Fruit fly (Drosophila melanogaster) whole organism, embryonic: ENCODE results near the gene aqz.

ENCODE experiments used
- CG10321 ChIP-seq: fragments of 200-800 bp; sonication (Bioruptor generic); IDR thresholded peaks from 2 replicates; pipeline ENCODE4 v1.3.6; 2022; ENCODE audit warnings: missing biosample characterization, missing genetic modification characterization
- CG10366 ChIP-seq: fragments of 200-800 bp; sonication (Bioruptor generic); IDR thresholded peaks from 2 replicates; pipeline ENCODE4 v1.3.6; 2022; ENCODE audit warnings: missing biosample characterization, missing genetic modification characterization
- CG10654 ChIP-seq: fragments of 200-800 bp; sonication (Bioruptor generic); optimal IDR thresholded peaks from 2 replicates; lab custom pipeline; 2016; ENCODE audit warnings: missing biosample characterization, missing genetic modification characterization
- CG10979 ChIP-seq: fragments of 200-800 bp; sonication (Bioruptor generic); optimal IDR thresholded peaks from 2 replicates; lab custom pipeline; 2018; ENCODE audit warnings: missing biosample characterization, mild to moderate bottlenecking, missing genetic modification characterization, moderate library complexity
- CG12942 ChIP-seq: fragments of 200-800 bp; sonication (Bioruptor generic); optimal IDR thresholded peaks from 3 replicates; lab custom pipeline; 2016; ENCODE audit warnings: missing biosample characterization, missing genetic modification characterization
- CG13424 ChIP-seq: fragments of 200-800 bp; sonication (Bioruptor generic); optimal IDR thresholded peaks from 2 replicates; lab custom pipeline; 2019; ENCODE audit warnings: missing biosample characterization, mild to moderate bottlenecking, missing genetic modification characterization, moderate library complexity
- CG14441 ChIP-seq: fragments of 200-800 bp; sonication (Bioruptor generic); IDR thresholded peaks from 2 replicates; pipeline ENCODE4 v1.3.6; 2022; ENCODE audit warnings: missing biosample characterization, missing genetic modification characterization
- CG14667 ChIP-seq: fragments of 200-800 bp; sonication (Bioruptor generic); IDR thresholded peaks from 2 replicates; pipeline ENCODE4 v1.3.6; 2022; ENCODE audit warnings: missing biosample characterization, missing genetic modification characterization
- CG15514 ChIP-seq: fragments of 200-800 bp; sonication (Bioruptor generic); optimal IDR thresholded peaks from 3 replicates; lab custom pipeline; 2017; ENCODE audit warnings: missing biosample characterization, missing genetic modification characterization, mild to moderate bottlenecking, moderate library complexity, missing genetic modification reagents
- CG17186 ChIP-seq: fragments of 200-800 bp; sonication (Bioruptor generic); optimal IDR thresholded peaks from 3 replicates; lab custom pipeline; 2017; ENCODE audit warnings: missing biosample characterization, missing genetic modification reagents, missing genetic modification characterization
- CG17328 ChIP-seq: fragments of 200-800 bp; sonication (Bioruptor generic); IDR thresholded peaks from 2 replicates; pipeline ENCODE4 v1.3.6; 2022; ENCODE audit warnings: missing biosample characterization, missing genetic modification characterization
- CG2678 ChIP-seq: fragments of 200-800 bp; sonication (Bioruptor generic); optimal IDR thresholded peaks from 3 replicates; lab custom pipeline; 2019; ENCODE audit warnings: missing biosample characterization, mild to moderate bottlenecking, missing genetic modification characterization, moderate library complexity
- CG3847 ChIP-seq: fragments of 200-800 bp; sonication (Bioruptor generic); IDR thresholded peaks from 2 replicates; pipeline ENCODE4 v1.3.6; 2022; ENCODE audit warnings: missing biosample characterization, missing genetic modification characterization
- CG5245 ChIP-seq: fragments of 200-800 bp; sonication (Bioruptor generic); optimal IDR thresholded peaks from 3 replicates; lab custom pipeline; 2016; ENCODE audit warnings: missing biosample characterization, missing genetic modification characterization
- CG6272 ChIP-seq: fragments of 200-800 bp; sonication (Bioruptor generic); IDR thresholded peaks from 2 replicates; pipeline ENCODE4 v1.3.6; 2022; ENCODE audit warnings: missing biosample characterization, missing genetic modification characterization
- CG6683 ChIP-seq: fragments of 200-800 bp; sonication (Bioruptor generic); optimal IDR thresholded peaks from 2 replicates; lab custom pipeline; 2017; ENCODE audit warnings: missing biosample characterization, mild to moderate bottlenecking, missing genetic modification characterization, missing genetic modification reagents
- CG7786 ChIP-seq: fragments of 200-800 bp; sonication (Bioruptor generic); optimal IDR thresholded peaks from 2 replicates; lab custom pipeline; 2016; ENCODE audit warnings: missing biosample characterization, missing genetic modification characterization
- CG8359 ChIP-seq: fragments of 200-800 bp; sonication (Bioruptor generic); optimal IDR thresholded peaks from 2 replicates; lab custom pipeline; 2017; ENCODE audit warnings: missing biosample characterization, mild to moderate bottlenecking, missing genetic modification characterization, borderline replicate concordance
- CG8944 ChIP-seq: fragments of 200-800 bp; sonication (Bioruptor generic); optimal IDR thresholded peaks from 3 replicates; lab custom pipeline; 2016; ENCODE audit warnings: missing biosample characterization, missing genetic modification characterization
- CG9876 ChIP-seq: fragments of 200-800 bp; sonication (Bioruptor generic); optimal IDR thresholded peaks from 2 replicates; lab custom pipeline; 2016; ENCODE audit warnings: missing biosample characterization, missing genetic modification characterization
- CHES-1-like ChIP-seq: fragments of 200-800 bp; sonication (Bioruptor generic); optimal IDR thresholded peaks from 2 replicates; lab custom pipeline; 2016; ENCODE audit warnings: missing biosample characterization, missing genetic modification characterization
- Dek ChIP-seq: fragments of 200-800 bp; sonication (Bioruptor generic); optimal IDR thresholded peaks from 3 replicates; lab custom pipeline; 2019; ENCODE audit warnings: missing biosample characterization, mild to moderate bottlenecking, missing genetic modification characterization, moderate library complexity
- Gug ChIP-seq: fragments of 200-800 bp; sonication (Bioruptor generic); IDR thresholded peaks from 4 replicates; pipeline ENCODE4 v1.3.6; 2022; ENCODE audit warnings: missing biosample characterization, missing genetic modification characterization
- Mad ChIP-seq: fragments of 200-800 bp; sonication (Bioruptor generic); optimal IDR thresholded peaks from 2 replicates; lab custom pipeline; 2016; ENCODE audit warnings: missing biosample characterization, missing genetic modification characterization
- Mrtf ChIP-seq: fragments of 200-800 bp; sonication (Bioruptor generic); IDR thresholded peaks from 3 replicates; pipeline ENCODE4 v1.3.6; 2022; ENCODE audit warnings: missing biosample characterization, missing genetic modification characterization
- Scr ChIP-seq: fragments of 200-800 bp; sonication (Bioruptor generic); IDR thresholded peaks from 2 replicates; pipeline ENCODE4 v1.3.6; 2022; ENCODE audit warnings: missing biosample characterization, missing genetic modification characterization; ENCODE audit not compliant: partially characterized antibody
- Sin3A ChIP-seq: fragments of >200 bp; optimal IDR thresholded peaks from 2 replicates; lab custom pipeline; 2018
- Spps ChIP-seq: fragments of 200-800 bp; sonication (Bioruptor generic); optimal IDR thresholded peaks from 2 replicates; lab custom pipeline; 2018; ENCODE audit warnings: missing biosample characterization, mild to moderate bottlenecking, missing genetic modification characterization
- disco-r ChIP-seq: fragments of 200-800 bp; sonication (Bioruptor generic); optimal IDR thresholded peaks from 2 replicates; lab custom pipeline; 2016; ENCODE audit warnings: missing biosample characterization, missing genetic modification characterization
- ftz-f1 ChIP-seq: fragments of 200-800 bp; sonication (Bioruptor generic); optimal IDR thresholded peaks from 2 replicates; lab custom pipeline; 2016; ENCODE audit warnings: missing biosample characterization, missing genetic modification characterization
- gcm ChIP-seq: fragments of 200-800 bp; sonication (Bioruptor generic); optimal IDR thresholded peaks from 2 replicates; lab custom pipeline; 2019; ENCODE audit warnings: missing biosample characterization, mild to moderate bottlenecking, missing genetic modification characterization, moderate library complexity
- h ChIP-seq: fragments of >200 bp; optimal IDR thresholded peaks from 2 replicates; lab custom pipeline; 2017
- insv ChIP-seq, 2 experiments: fragments of 200-800 bp; sonication (Bioruptor generic); optimal IDR thresholded peaks; 3 replicates each; lab custom pipeline; 2016 to 2018; ENCODE audit warnings: missing biosample characterization in 2 of 2, missing genetic modification characterization in 2 of 2
- klu ChIP-seq: fragments of 200-800 bp; sonication (Bioruptor generic); IDR thresholded peaks from 2 replicates; pipeline ENCODE4 v1.3.6; 2022; ENCODE audit warnings: missing biosample characterization, missing genetic modification characterization
- kni ChIP-seq: fragments of 200-800 bp; sonication (Bioruptor generic); optimal IDR thresholded peaks from 3 replicates; lab custom pipeline; 2017; ENCODE audit warnings: mild to moderate bottlenecking, missing biosample characterization, missing genetic modification reagents, missing genetic modification characterization
- lbe ChIP-seq: fragments of 200-800 bp; sonication (Bioruptor generic); optimal IDR thresholded peaks from 2 replicates; lab custom pipeline; 2016; ENCODE audit warnings: missing biosample characterization, mild to moderate bottlenecking, missing genetic modification characterization
- lola ChIP-seq, 3 experiments: fragments of >200 bp in 2 of 3; fragments of 200-800 bp in 1 of 3; sonication (Bioruptor generic) in 1 of 3; optimal IDR thresholded peaks; 2 replicates each; lab custom pipeline; 2017 to 2019; ENCODE audit warnings: missing biosample characterization in 3 of 3, missing genetic modification characterization in 3 of 3, mild to moderate bottlenecking in 1 of 3, moderate library complexity in 1 of 3
- maf-S ChIP-seq: fragments of 200-800 bp; sonication (Bioruptor generic); optimal IDR thresholded peaks from 2 replicates; lab custom pipeline; 2016; ENCODE audit warnings: missing biosample characterization, missing genetic modification characterization
- oc ChIP-seq: fragments of 200-800 bp; sonication (Bioruptor generic); optimal IDR thresholded peaks from 2 replicates; lab custom pipeline; 2018; ENCODE audit warnings: missing biosample characterization, mild to moderate bottlenecking, missing genetic modification characterization, moderate library complexity
- otp ChIP-seq: fragments of 200-800 bp; sonication (Bioruptor generic); IDR thresholded peaks from 3 replicates; pipeline ENCODE4, ENCODE4 v1.3.6; 2022; ENCODE audit warnings: missing biosample characterization, missing genetic modification characterization
- pb ChIP-seq: fragments of 200-800 bp; sonication (Bioruptor generic); optimal IDR thresholded peaks from 3 replicates; lab custom pipeline; 2016; ENCODE audit warnings: missing biosample characterization, missing genetic modification characterization
- peb ChIP-seq: fragments of 200-800 bp; sonication (Bioruptor generic); IDR thresholded peaks from 2 replicates; pipeline ENCODE4 v1.3.6; 2022; ENCODE audit warnings: missing biosample characterization, missing genetic modification characterization
- tna ChIP-seq: fragments of 200-800 bp; sonication (Bioruptor generic); IDR thresholded peaks from 2 replicates; pipeline ENCODE4 v1.3.6; 2022; ENCODE audit warnings: missing biosample characterization, missing genetic modification characterization; ENCODE audit not compliant: partially characterized antibody
- trem ChIP-seq: fragments of 200-800 bp; optimal IDR thresholded peaks from 3 replicates; lab custom pipeline; 2019; ENCODE audit warnings: missing biosample characterization, mild to moderate bottlenecking, missing genetic modification characterization, moderate library complexity
- trh ChIP-seq: fragments of 200-800 bp; sonication (Bioruptor generic); optimal IDR thresholded peaks from 2 replicates; lab custom pipeline; 2016; ENCODE audit warnings: missing biosample characterization, missing genetic modification characterization
- ttk ChIP-seq: fragments of 200-800 bp; sonication (Bioruptor generic); IDR thresholded peaks from 2 replicates; pipeline ENCODE4 v2.1.2; 2022; ENCODE audit warnings: missing biosample characterization, missing genetic modification characterization
- vnd ChIP-seq: fragments of 200-800 bp; sonication (Bioruptor generic); IDR thresholded peaks from 3 replicates; pipeline ENCODE4 v1.3.6; 2022; ENCODE audit warnings: missing biosample characterization, missing genetic modification characterization; ENCODE audit not compliant: partially characterized antibody
- wek ChIP-seq: fragments of 200-800 bp; sonication (Bioruptor generic); optimal IDR thresholded peaks from 3 replicates; lab custom pipeline; 2018; ENCODE audit warnings: missing biosample characterization, mild to moderate bottlenecking, missing genetic modification characterization, moderate library complexity
- zen2 ChIP-seq: fragments of 200-800 bp; sonication (Bioruptor generic); IDR thresholded peaks from 3 replicates; pipeline ENCODE4 v1.3.6; 2022; ENCODE audit warnings: missing biosample characterization, missing genetic modification characterization; ENCODE audit not compliant: partially characterized antibody
- zfh1 ChIP-seq: fragments of 200-800 bp; sonication (Bioruptor generic); IDR thresholded peaks from 3 replicates; pipeline ENCODE4 v1.3.6; 2022; ENCODE audit warnings: missing biosample characterization, missing genetic modification characterization

The aqz gene

DNA sequence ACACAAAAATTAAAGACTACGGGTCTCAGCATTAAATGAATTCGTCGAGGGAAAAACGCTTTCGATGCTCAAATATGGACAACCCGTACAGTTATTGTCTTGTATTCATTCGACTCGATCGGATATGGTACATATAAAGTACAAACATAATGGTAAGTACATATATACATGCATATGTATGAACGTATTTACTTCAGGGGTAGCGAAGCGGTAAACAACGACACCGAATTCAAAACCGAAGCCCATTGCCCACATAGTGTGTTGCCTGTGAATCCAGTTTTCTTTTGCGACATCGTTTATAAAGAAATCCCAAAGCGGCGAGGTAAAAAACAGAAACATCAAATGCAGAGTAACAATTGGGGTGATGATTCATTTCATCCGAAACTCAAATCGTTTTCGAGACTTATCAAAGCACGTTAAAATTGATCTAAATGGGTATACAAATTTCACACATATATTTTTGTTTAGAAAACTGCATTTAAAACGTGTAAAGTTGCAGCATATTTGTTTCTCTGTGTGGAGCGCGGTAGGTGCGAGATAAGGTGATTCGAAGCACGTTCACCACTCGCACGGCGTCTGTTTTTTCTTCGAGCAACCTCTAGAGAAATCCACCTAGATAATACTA is 8.0 kb downstream of the aqz start (continued):
- TF ChIP-seq wek (peak; percentile 40), CG14667 (0 out of 2 replicates have a peak, but pooled peaks have one; percentile 28), zen2 (no peak), Mad (no peak), Gug (peak; percentile 39; the same call in 2 of the 4 replicates), CG9876 (GFP tag; lab: Kevin White, UChicago) (no peak), oc (peak; percentile 70), CHES-1-like (GFP tag; lab: Kevin White, UChicago) (no peak), lbe (GFP tag; lab: Kevin White, UChicago) (peak; percentile 4), h (lab: Kevin White, UChicago) (no peak), CG2678 (peak; percentile 14), disco-r (GFP tag; lab: Kevin White, UChicago) (no peak), CG6272 (peak; percentile 53; the same call in 1 of the 2 replicates), Scr (GFP tag; lab: Robert Waterston, UW) (no peak), zfh1 (GFP tag; lab: Robert Waterston, UW) (peak; percentile 57; the same call in 2 of the 3 replicates), CG17186 (GFP tag; lab: Kevin White, UChicago) (no peak), klu (GFP tag; lab: Robert Waterston, UW) (0 out of 2 replicates have a peak, but pooled peaks have one; percentile 27), lola (GFP tag; optimal IDR thresholded peaks at IDR 0.05; lab: Kevin White, UChicago) (peak in 1 of 3 experiments; percentile 16), trem (tag; lab: Kevin White, UChicago) (no peak), CG10654 (GFP tag; lab: Kevin White, UChicago) (no peak), CG10321 (peak; percentile 44; the same call in 1 of the 2 replicates), Mrtf (GFP tag; lab: Robert Waterston, UW) (peak; percentile 33; the same call in 1 of the 3 replicates), CG10979 (tag; lab: Kevin White, UChicago) (peak; percentile 63), CG13424 (peak; percentile 16), tna (GFP tag; lab: Robert Waterston, UW) (no peak), CG8944 (GFP tag; lab: Kevin White, UChicago) (peak; percentile 31), CG14441 (peak; percentile 70), otp (GFP tag; lab: Robert Waterston, UW) (0 out of 3 replicates have a peak, but pooled peaks have one; percentile 24), insv (GFP tag; optimal IDR thresholded peaks at IDR 0.05; lab: Kevin White, UChicago) (no peak), CG17328 (GFP tag; lab: Robert Waterston, UW) (no peak), CG8359 (no peak), pb (no peak), maf-S (GFP tag; lab: Kevin White, UChicago) (peak; percentile 7), CG12942 (peak; percentile 7), CG6683 (GFP tag; lab: Kevin White, UChicago) (no peak), kni (peak; percentile 52), ttk (GFP tag; lab: Robert Waterston, UW) (peak; percentile 46; the same call in 1 of the 2 replicates), Sin3A (lab: Kevin White, UChicago) (no peak), CG7786 (GFP tag; lab: Kevin White, UChicago) (peak; percentile 36), trh (GFP tag; lab: Kevin White, UChicago) (peak; percentile 4), Spps (peak; percentile 42), CG15514 (GFP tag; lab: Kevin White, UChicago) (no peak), gcm (peak; percentile 52), vnd (GFP tag; lab: Robert Waterston, UW) (no peak), peb (GFP tag; lab: Robert Waterston, UW) (no peak), CG5245 (no peak), CG10366 (GFP tag; lab: Robert Waterston, UW) (peak; percentile 63), ftz-f1 (no peak), Dek (tag; lab: Kevin White, UChicago) (no peak), CG3847 (GFP tag; lab: Robert Waterston, UW) (no peak)
